Fruit fly (Drosophila melanogaster): ENCODE results near the gene Tom.

DNA sequence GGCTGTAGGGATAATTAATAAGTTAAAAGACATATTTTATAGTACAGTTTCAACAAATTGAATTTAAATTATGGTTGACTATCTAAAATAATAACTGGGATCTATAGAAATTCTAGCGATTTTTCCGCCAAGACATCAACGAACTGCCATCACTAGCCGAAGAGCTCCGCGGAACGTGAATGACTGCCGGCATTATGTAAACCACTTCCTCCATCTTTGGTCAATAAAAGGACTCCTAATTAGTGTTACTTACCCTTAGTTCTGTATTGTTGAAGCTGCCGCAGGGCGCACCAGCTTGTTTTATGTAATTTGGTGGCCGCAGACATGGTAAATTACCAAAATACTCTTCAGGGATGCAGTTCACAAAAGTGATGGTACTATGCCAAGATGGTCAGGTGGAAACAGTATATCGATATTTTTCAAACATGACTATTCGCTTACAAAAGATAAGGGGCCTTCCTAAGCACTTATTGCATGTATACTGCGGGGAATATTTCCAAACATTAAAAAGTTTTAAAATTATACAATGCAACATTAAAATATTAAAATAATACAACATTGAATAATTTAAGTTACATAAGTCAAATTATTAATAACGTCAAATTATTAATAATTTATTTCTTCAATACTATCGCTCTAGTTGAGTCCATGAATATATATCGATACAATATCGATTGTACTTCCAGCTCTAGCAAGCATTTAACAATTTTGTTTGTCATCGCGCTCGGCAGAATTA is 30.3 kb downstream of the Tom start, which contains the start of the genes mRpL39 and Prosbeta2:
- TF ChIP-seq Blimp-1 (GFP tag; optimal IDR thresholded peaks at IDR 0.05) (no peak), Gug (GFP tag; IDR thresholded peaks at IDR 0.05) (peak; percentile 27; the same call in 1 of the 2 replicates), pdm3 (GFP tag; optimal IDR thresholded peaks at IDR 0.05) (no peak), CG11762 (GFP tag; optimal IDR thresholded peaks at IDR 0.05; ENCODE audit: insufficient read depth) (peak; percentile 51), CG31627 (GFP tag; optimal IDR thresholded peaks at IDR 0.05) (no peak)

Data from whole organism, prepupa.